Fruit fly (Drosophila melanogaster) whole organism, embryonic: Measurements from ENCODE around the gene CG5225.

ENCODE experiments used
- Adf1 ChIP-seq: fragments of 200-800 bp; sonication (Bioruptor generic); IDR thresholded peaks from 2 replicates; pipeline ENCODE4 v1.3.6; 2022; ENCODE audit warnings: missing biosample characterization, missing genetic modification characterization
- B-H2 ChIP-seq: fragments of 200-800 bp; sonication (Bioruptor generic); optimal IDR thresholded peaks from 2 replicates; lab custom pipeline; 2018; ENCODE audit warnings: missing biosample characterization, mild to moderate bottlenecking, missing genetic modification characterization
- BtbVII ChIP-seq: fragments of 200-800 bp; sonication (Bioruptor generic); optimal IDR thresholded peaks from 3 replicates; lab custom pipeline; 2017; ENCODE audit warnings: missing biosample characterization, mild to moderate bottlenecking, missing genetic modification characterization
- CG10209 ChIP-seq: fragments of 200-800 bp; sonication (Bioruptor generic); optimal IDR thresholded peaks from 3 replicates; lab custom pipeline; 2017; ENCODE audit warnings: missing biosample characterization, mild to moderate bottlenecking, missing genetic modification characterization, missing genetic modification reagents
- CG10267 ChIP-seq: fragments of 200-800 bp; sonication (Bioruptor generic); optimal IDR thresholded peaks from 2 replicates; lab custom pipeline; 2018; ENCODE audit warnings: missing biosample characterization, mild to moderate bottlenecking, missing genetic modification characterization, moderate library complexity
- CG11085 ChIP-seq: fragments of 200-800 bp; sonication (Bioruptor generic); IDR thresholded peaks from 2 replicates; pipeline ENCODE4 v1.3.6; 2022; ENCODE audit warnings: missing biosample characterization, missing genetic modification characterization
- CG12391 ChIP-seq: fragments of 200-800 bp; sonication (Bioruptor generic); optimal IDR thresholded peaks from 3 replicates; lab custom pipeline; 2018; ENCODE audit warnings: missing biosample characterization, mild to moderate bottlenecking, missing genetic modification characterization, moderate library complexity
- CG13123 ChIP-seq: fragments of 200-800 bp; sonication (Bioruptor generic); optimal IDR thresholded peaks from 2 replicates; lab custom pipeline; 2016; ENCODE audit warnings: missing biosample characterization, missing genetic modification characterization
- CG13624 ChIP-seq: fragments of 200-800 bp; sonication (Bioruptor generic); optimal IDR thresholded peaks from 2 replicates; lab custom pipeline; 2016; ENCODE audit warnings: missing biosample characterization, missing genetic modification characterization
- CG18599 ChIP-seq: fragments of 200-800 bp; sonication (Bioruptor generic); optimal IDR thresholded peaks from 3 replicates; lab custom pipeline; 2017; ENCODE audit warnings: missing biosample characterization, missing genetic modification characterization, mild to moderate bottlenecking, moderate library complexity, missing genetic modification reagents
- CG33213 ChIP-seq: fragments of 200-800 bp; sonication (Bioruptor generic); optimal IDR thresholded peaks from 3 replicates; lab custom pipeline; 2016; ENCODE audit warnings: missing biosample characterization, missing genetic modification characterization
- CG3726 ChIP-seq: fragments of 200-800 bp; sonication (Bioruptor generic); IDR thresholded peaks from 3 replicates; pipeline ENCODE4, ENCODE4 v1.3.6; 2022; ENCODE audit warnings: missing biosample characterization, missing genetic modification characterization
- Dek ChIP-seq: fragments of 200-800 bp; sonication (Bioruptor generic); optimal IDR thresholded peaks from 3 replicates; lab custom pipeline; 2019; ENCODE audit warnings: missing biosample characterization, mild to moderate bottlenecking, missing genetic modification characterization, moderate library complexity
- Eip74EF ChIP-seq, 2 experiments: fragments of 200-800 bp in 1 of 2; fragments of >200 bp in 1 of 2; sonication (Bioruptor generic) in 1 of 2; optimal IDR thresholded peaks; 2 replicates each; lab custom pipeline; 2017 to 2019; ENCODE audit warnings: missing biosample characterization in 2 of 2, missing genetic modification characterization in 2 of 2, mild to moderate bottlenecking in 1 of 2, moderate library complexity in 1 of 2
- Fer2 ChIP-seq: fragments of 200-800 bp; sonication (Bioruptor generic); optimal IDR thresholded peaks from 2 replicates; lab custom pipeline; 2018; ENCODE audit warnings: missing biosample characterization, mild to moderate bottlenecking, missing genetic modification characterization, moderate library complexity
- Gsc ChIP-seq: fragments of 200-800 bp; sonication (Bioruptor generic); IDR thresholded peaks from 2 replicates; pipeline ENCODE4 v1.3.6; 2022; ENCODE audit warnings: missing biosample characterization, missing genetic modification characterization
- HHEX ChIP-seq: fragments of 200-800 bp; sonication (Bioruptor generic); optimal IDR thresholded peaks from 3 replicates; lab custom pipeline; 2017; ENCODE audit warnings: missing biosample characterization, mild to moderate bottlenecking, missing genetic modification characterization, missing genetic modification reagents
- Hr39 ChIP-seq: fragments of >200 bp; optimal IDR thresholded peaks from 2 replicates; lab custom pipeline; 2017
- Hr78 ChIP-seq, 2 experiments: fragments of 200-800 bp in 1 of 2; fragments of >200 bp in 1 of 2; sonication (Bioruptor generic) in 1 of 2; optimal IDR thresholded peaks; 2 replicates each; lab custom pipeline; 2017 to 2019; ENCODE audit warnings: missing biosample characterization in 2 of 2, missing genetic modification characterization in 2 of 2, mild to moderate bottlenecking in 1 of 2, moderate library complexity in 1 of 2
- Kr ChIP-seq: fragments of 200-800 bp; sonication (Bioruptor generic); optimal IDR thresholded peaks from 2 replicates; lab custom pipeline; 2017; ENCODE audit warnings: missing biosample characterization, mild to moderate bottlenecking, missing genetic modification characterization
- MTF-1 ChIP-seq: fragments of 200-800 bp; sonication (Bioruptor generic); optimal IDR thresholded peaks from 2 replicates; lab custom pipeline; 2018; ENCODE audit warnings: missing biosample characterization, mild to moderate bottlenecking, missing genetic modification characterization, borderline replicate concordance
- Opbp ChIP-seq: fragments of 200-800 bp; sonication (Bioruptor generic); IDR thresholded peaks from 3 replicates; pipeline ENCODE4 v1.3.6; 2022; ENCODE audit warnings: missing biosample characterization, missing genetic modification characterization; ENCODE audit not compliant: partially characterized antibody
- Optix ChIP-seq: fragments of 200-800 bp; sonication (Bioruptor generic); IDR thresholded peaks from 3 replicates; pipeline ENCODE4 v1.3.6; 2022; ENCODE audit warnings: missing biosample characterization, missing genetic modification characterization
- Pdp1 ChIP-seq, 2 experiments: fragments of 200-800 bp; sonication (Bioruptor generic); optimal IDR thresholded peaks; 3 replicates each; lab custom pipeline; 2016; ENCODE audit warnings: missing biosample characterization in 2 of 2, missing genetic modification characterization in 2 of 2, mild to moderate bottlenecking in 1 of 2, moderate library complexity in 1 of 2
- Sox100B ChIP-seq: fragments of 200-800 bp; sonication (Bioruptor generic); optimal IDR thresholded peaks from 3 replicates; lab custom pipeline; 2018; ENCODE audit warnings: missing biosample characterization, mild to moderate bottlenecking, missing genetic modification characterization
- ato ChIP-seq: fragments of 200-800 bp; sonication (Bioruptor generic); IDR thresholded peaks from 2 replicates; pipeline ENCODE4 v1.3.6; 2022; ENCODE audit warnings: missing biosample characterization, missing genetic modification characterization; ENCODE audit not compliant: partially characterized antibody
- br ChIP-seq: fragments of >200 bp; optimal IDR thresholded peaks from 2 replicates; lab custom pipeline; 2017
- chinmo ChIP-seq: fragments of 200-800 bp; sonication (Bioruptor generic); IDR thresholded peaks from 4 replicates; pipeline ENCODE4 v1.3.6; 2022; ENCODE audit warnings: missing biosample characterization, missing genetic modification characterization; ENCODE audit not compliant: partially characterized antibody
- croc ChIP-seq: fragments of 200-800 bp; sonication (Bioruptor generic); conservative IDR thresholded peaks from 3 replicates; pipeline ENCODE4 v1.3.6; 2022; ENCODE audit warnings: missing biosample characterization, missing genetic modification characterization
- cwo ChIP-seq: fragments of 200-800 bp; sonication (Bioruptor generic); optimal IDR thresholded peaks from 3 replicates; lab custom pipeline; 2017; ENCODE audit warnings: missing biosample characterization, missing genetic modification characterization, mild to moderate bottlenecking, moderate library complexity, missing genetic modification reagents
- dmrt11E ChIP-seq: fragments of 200-800 bp; sonication (Bioruptor generic); optimal IDR thresholded peaks from 3 replicates; lab custom pipeline; 2018; ENCODE audit warnings: missing biosample characterization, mild to moderate bottlenecking, missing genetic modification characterization, moderate library complexity
- exex ChIP-seq: fragments of 200-800 bp; sonication (Bioruptor generic); optimal IDR thresholded peaks from 4 replicates; lab custom pipeline; 2018; ENCODE audit warnings: missing biosample characterization, mild to moderate bottlenecking, missing genetic modification characterization, moderate library complexity
- fd96Cb ChIP-seq: fragments of 200-800 bp; sonication (Bioruptor generic); optimal IDR thresholded peaks from 2 replicates; lab custom pipeline; 2018; ENCODE audit warnings: missing biosample characterization, mild to moderate bottlenecking, missing genetic modification characterization, moderate library complexity
- gce ChIP-seq: fragments of 200-800 bp; sonication (Bioruptor generic); IDR thresholded peaks from 3 replicates; pipeline ENCODE4 v1.3.6; 2022; ENCODE audit warnings: missing biosample characterization, missing genetic modification characterization
- gfzf ChIP-seq: fragments of 200-800 bp; sonication (Bioruptor generic); optimal IDR thresholded peaks from 2 replicates; lab custom pipeline; 2016; ENCODE audit warnings: missing biosample characterization, mild to moderate bottlenecking, missing genetic modification characterization, moderate library complexity
- lab ChIP-seq: fragments of 200-800 bp; sonication (Bioruptor generic); optimal IDR thresholded peaks from 3 replicates; lab custom pipeline; 2017; ENCODE audit warnings: missing biosample characterization, missing genetic modification characterization, mild to moderate bottlenecking, moderate library complexity, missing genetic modification reagents
- nerfin-2 ChIP-seq: fragments of 200-800 bp; sonication (Bioruptor generic); IDR thresholded peaks from 2 replicates; pipeline ENCODE4 v1.3.6; 2022; ENCODE audit warnings: missing biosample characterization, missing genetic modification characterization; ENCODE audit not compliant: partially characterized antibody
- otp ChIP-seq: fragments of 200-800 bp; sonication (Bioruptor generic); IDR thresholded peaks from 3 replicates; pipeline ENCODE4, ENCODE4 v1.3.6; 2022; ENCODE audit warnings: missing biosample characterization, missing genetic modification characterization
- pho ChIP-seq: fragments of 200-800 bp; sonication (Bioruptor generic); optimal IDR thresholded peaks from 2 replicates; lab custom pipeline; 2016; ENCODE audit warnings: missing biosample characterization, missing genetic modification characterization
- pnt ChIP-seq: fragments of 200-800 bp; sonication (Bioruptor generic); optimal IDR thresholded peaks from 3 replicates; lab custom pipeline; 2016; ENCODE audit warnings: missing biosample characterization, missing genetic modification characterization
- pum ChIP-seq: fragments of 200-800 bp; sonication (Bioruptor generic); optimal IDR thresholded peaks from 2 replicates; lab custom pipeline; 2016; ENCODE audit warnings: missing biosample characterization, missing genetic modification characterization
- rib ChIP-seq: fragments of 200-800 bp; sonication (Bioruptor generic); IDR thresholded peaks from 2 replicates; pipeline ENCODE4 v1.3.6; 2022; ENCODE audit warnings: missing biosample characterization, missing genetic modification characterization
- row ChIP-seq: fragments of 200-800 bp; sonication (Bioruptor generic); IDR thresholded peaks from 3 replicates; pipeline ENCODE4 v1.3.6; 2022; ENCODE audit warnings: missing biosample characterization, missing genetic modification characterization
- salm ChIP-seq: fragments of 200-800 bp; sonication (Bioruptor generic); optimal IDR thresholded peaks from 2 replicates; lab custom pipeline; 2018; ENCODE audit warnings: missing biosample characterization, mild to moderate bottlenecking, missing genetic modification characterization
- sd ChIP-seq: fragments of 200-800 bp; sonication (Bioruptor generic); optimal IDR thresholded peaks from 3 replicates; lab custom pipeline; 2018; ENCODE audit warnings: missing biosample characterization, mild to moderate bottlenecking, missing genetic modification characterization, moderate library complexity
- seq ChIP-seq: fragments of 200-800 bp; sonication (Bioruptor generic); IDR thresholded peaks from 2 replicates; pipeline ENCODE4 v1.3.6; 2022; ENCODE audit warnings: missing biosample characterization, missing genetic modification characterization
- tin ChIP-seq: fragments of 200-800 bp; sonication (Bioruptor generic); optimal IDR thresholded peaks from 3 replicates; lab custom pipeline; 2016; ENCODE audit warnings: missing biosample characterization, missing genetic modification characterization
- vvl ChIP-seq: fragments of 200-800 bp; sonication (Bioruptor generic); IDR thresholded peaks from 2 replicates; pipeline ENCODE4 v1.3.6; 2022; ENCODE audit warnings: missing biosample characterization, missing genetic modification characterization
- zfh2 ChIP-seq: fragments of 200-800 bp; sonication (Bioruptor generic); optimal IDR thresholded peaks from 2 replicates; lab custom pipeline; 2016; ENCODE audit warnings: missing biosample characterization, missing genetic modification characterization

CG5225 gene

DNA sequence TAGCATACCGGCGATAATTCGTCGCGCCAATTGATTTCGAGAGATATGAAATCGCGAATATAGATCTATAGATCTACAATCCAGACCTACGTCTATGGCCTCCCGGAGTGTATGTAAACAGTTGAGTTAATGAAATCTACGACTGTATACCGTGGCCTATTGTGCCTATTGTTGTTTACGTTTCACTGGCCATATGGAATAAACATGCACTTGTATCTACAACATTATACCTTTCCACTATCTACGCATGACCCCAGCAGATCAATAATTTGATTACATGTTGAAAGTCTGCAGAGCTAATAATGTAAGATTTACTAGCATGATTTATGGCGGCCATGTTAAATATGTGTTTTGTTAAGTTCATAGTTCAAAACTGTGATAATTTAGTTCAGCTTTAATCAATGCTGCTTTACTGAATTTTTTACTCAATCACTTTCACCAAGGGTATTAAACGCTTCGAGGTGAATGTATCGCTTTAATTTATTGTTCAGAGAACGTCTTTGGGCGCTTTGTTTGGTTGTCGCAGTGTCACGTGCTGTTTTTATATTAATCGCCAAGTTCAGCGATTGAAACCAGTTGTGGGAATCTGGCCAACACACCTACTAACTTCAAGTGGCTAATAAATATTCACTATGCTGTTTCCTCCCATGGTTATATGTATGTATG, 47.4 kb upstream of the CG5225 start (continued):
- TF ChIP-seq lab, result no peak
- TF ChIP-seq Optix (GFP tag; lab: Robert Waterston, UW), result no peak
- no peak for TF ChIP-seq CG10267 (tag; lab: Kevin White, UChicago)
- TF ChIP-seq dmrt11E (tag; lab: Kevin White, UChicago), result no peak
- no peak for TF ChIP-seq pum (GFP tag; lab: Kevin White, UChicago)
- TF ChIP-seq Kr (GFP tag; lab: Kevin White, UChicago), result no peak
- no peak; the same call in 2 of the 3 replicates for TF ChIP-seq row (GFP tag; lab: Robert Waterston, UW)
- no peak for TF ChIP-seq gce (GFP tag; lab: Robert Waterston, UW)
- TF ChIP-seq Pdp1 (GFP tag; optimal IDR thresholded peaks at IDR 0.05; lab: Kevin White, UChicago), result no peak
- no peak for TF ChIP-seq salm
- TF ChIP-seq Dek (tag; lab: Kevin White, UChicago), result no peak
- TF ChIP-seq HHEX, result no peak
- no peak for TF ChIP-seq Eip74EF (GFP tag; optimal IDR thresholded peaks at IDR 0.05; lab: Kevin White, UChicago)
- TF ChIP-seq Adf1 (GFP tag; lab: Robert Waterston, UW), result no peak
- no peak for TF ChIP-seq croc (GFP tag; lab: Robert Waterston, UW)
- peak; percentile 63 for TF ChIP-seq sd (tag; lab: Kevin White, UChicago)
- TF ChIP-seq CG13624, result no peak
- TF ChIP-seq fd96Cb, result no peak
- peak; percentile 24 for TF ChIP-seq CG10209 (GFP tag; lab: Kevin White, UChicago)
- TF ChIP-seq chinmo (GFP tag; lab: Robert Waterston, UW), result 0 out of 4 replicates have a peak, but pooled peaks have one; percentile 43
- no peak for TF ChIP-seq nerfin-2 (GFP tag; lab: Robert Waterston, UW)
- TF ChIP-seq CG13123 (GFP tag; lab: Kevin White, UChicago), result no peak
- TF ChIP-seq CG18599 (GFP tag; lab: Kevin White, UChicago), result peak; percentile 21
- no peak for TF ChIP-seq zfh2 (GFP tag; lab: Kevin White, UChicago)
- no peak for TF ChIP-seq Hr78 (GFP tag; optimal IDR thresholded peaks at IDR 0.05; lab: Kevin White, UChicago)
- TF ChIP-seq Hr39 (lab: Kevin White, UChicago), result no peak
- TF ChIP-seq Opbp (GFP tag; lab: Robert Waterston, UW), result no peak
- TF ChIP-seq CG12391 (tag; lab: Kevin White, UChicago), result no peak
- no peak for TF ChIP-seq Gsc (GFP tag; lab: Robert Waterston, UW)
- no peak for TF ChIP-seq pnt (GFP tag; lab: Kevin White, UChicago)
- TF ChIP-seq gfzf (GFP tag; lab: Kevin White, UChicago), result no peak
- no peak for TF ChIP-seq BtbVII (GFP tag; lab: Kevin White, UChicago)
- no peak for TF ChIP-seq seq (GFP tag; lab: Robert Waterston, UW)
- TF ChIP-seq vvl (GFP tag; lab: Robert Waterston, UW), result peak; percentile 33; the same call in 1 of the 2 replicates
- no peak for TF ChIP-seq CG11085
- peak; percentile 48 for TF ChIP-seq exex (tag; lab: Kevin White, UChicago)
- no peak for TF ChIP-seq MTF-1 (GFP tag; lab: Kevin White, UChicago)
- peak; percentile 39; the same call in 1 of the 2 replicates for TF ChIP-seq rib (GFP tag; lab: Robert Waterston, UW)
- no peak for TF ChIP-seq br (lab: Kevin White, UChicago)
- no peak for TF ChIP-seq ato (GFP tag; lab: Robert Waterston, UW)
- TF ChIP-seq Fer2 (tag; lab: Kevin White, UChicago), result no peak
- no peak for TF ChIP-seq B-H2 (GFP tag; lab: Kevin White, UChicago)
- peak; percentile 96 for TF ChIP-seq cwo (GFP tag; lab: Kevin White, UChicago)
- no peak for TF ChIP-seq Sox100B (GFP tag; lab: Kevin White, UChicago)
- no peak for TF ChIP-seq CG33213 (GFP tag; lab: Kevin White, UChicago)
- no peak for TF ChIP-seq tin (GFP tag; lab: Kevin White, UChicago)
- no peak for TF ChIP-seq pho (GFP tag; lab: Kevin White, UChicago)
- TF ChIP-seq CG3726 (GFP tag; lab: Robert Waterston, UW), result no peak
- TF ChIP-seq otp (GFP tag; lab: Robert Waterston, UW), result no peak
